Fruit fly (Drosophila melanogaster): ENCODE data around the gene AspRS-m.

DNA sequence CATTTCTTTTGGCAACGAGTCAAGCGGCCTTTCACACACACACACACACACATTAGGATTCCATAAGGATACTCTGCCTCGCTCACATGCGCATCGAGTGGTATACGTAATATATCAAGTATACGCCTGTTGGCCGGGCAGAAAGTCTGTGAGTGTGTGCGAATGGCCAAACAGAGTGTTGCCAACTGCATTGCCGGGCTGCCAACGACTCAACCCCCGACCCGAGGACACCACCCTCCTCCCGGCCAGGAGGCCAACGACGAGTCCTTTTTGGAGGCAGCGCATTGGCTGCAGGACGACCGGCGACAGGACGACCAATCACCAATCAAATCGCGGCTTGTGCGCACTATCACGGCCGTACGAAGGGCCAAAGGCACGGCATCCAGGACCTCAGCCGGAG is 50.8 kb downstream of the AspRS-m start:
- TF ChIP-seq dmrt93B (GFP tag; optimal IDR thresholded peaks at IDR 0.05) (no peak), usp (GFP tag; optimal IDR thresholded peaks at IDR 0.05) (no peak), N (GFP tag; optimal IDR thresholded peaks at IDR 0.05) (no peak), Sp1 (GFP tag; optimal IDR thresholded peaks at IDR 0.05) (no peak), foxo (GFP tag; optimal IDR thresholded peaks at IDR 0.05) (no peak), OdsH (GFP tag; optimal IDR thresholded peaks at IDR 0.05) (no peak), Hr83 (GFP tag; optimal IDR thresholded peaks at IDR 0.05; ENCODE audit: poor library complexity, severe bottlenecking) (no peak), Dfd (GFP tag; optimal IDR thresholded peaks at IDR 0.05) (no peak), psq (GFP tag; optimal IDR thresholded peaks at IDR 0.05) (no peak), ey (GFP tag; optimal IDR thresholded peaks at IDR 0.05) (no peak)

All from whole organism, wandering third instar larva.